Fruit fly (Drosophila melanogaster): Measurements from ENCODE around the gene CG5614.

DNA sequence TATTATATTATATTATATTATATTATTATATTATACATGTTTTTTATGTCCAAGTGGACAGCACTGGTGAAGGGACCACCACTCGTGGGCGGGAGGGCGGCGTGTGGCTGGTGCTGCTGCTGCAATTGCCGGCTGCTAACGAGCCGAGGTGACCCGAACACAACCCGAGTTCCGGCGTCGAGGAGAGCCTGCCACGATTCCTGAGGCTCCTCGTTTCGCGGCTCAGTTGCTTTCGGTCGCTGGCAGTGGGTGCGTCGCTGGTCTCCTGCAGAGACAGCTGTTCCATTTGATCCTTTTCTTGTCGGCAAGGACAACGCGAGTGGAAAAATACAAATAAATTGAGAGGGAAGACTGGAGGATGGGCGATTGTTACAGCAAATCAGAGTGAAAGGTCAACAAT, 30.8 kb downstream of the CG5614 start:
- TF ChIP-seq CG8478 (optimal IDR thresholded peaks at IDR 0.05) (no peak), CTCF (optimal IDR thresholded peaks at IDR 0.05) (no peak)
